Worm (Caenorhabditis elegans): Measurements from ENCODE around the gene snrp-40.1.

DNA sequence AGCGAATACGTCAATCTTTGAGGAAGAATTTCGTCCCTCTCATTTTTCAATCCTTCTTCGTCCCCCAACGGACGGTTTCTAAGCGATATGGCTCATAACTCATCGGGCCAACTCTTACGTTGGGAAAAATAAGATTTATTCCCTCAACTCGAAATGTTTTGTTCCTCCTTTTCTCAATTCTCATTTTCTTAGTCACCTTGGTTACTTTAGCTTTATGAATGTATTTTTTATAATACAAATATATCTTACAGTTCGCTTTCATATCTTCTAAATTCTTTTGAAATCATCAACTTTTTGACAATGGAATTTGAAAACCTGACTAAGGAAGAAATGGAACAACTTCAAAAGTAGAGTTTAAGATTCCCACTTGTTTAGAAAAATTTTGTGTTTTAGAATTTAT lies 29.8 kb upstream of the snrp-40.1 start, which contains the start of gene npr-9:
- no peak for TF ChIP-seq pqm-1 (tag; optimal IDR thresholded peaks at IDR 0.05)
- no peak for TF ChIP-seq nhr-111 (GFP tag; optimal IDR thresholded peaks at IDR 0.05)
- no peak for TF ChIP-seq zag-1 (tag; optimal IDR thresholded peaks at IDR 0.05)
- TF ChIP-seq nhr-25 (tag; optimal IDR thresholded peaks at IDR 0.05; ENCODE audit: borderline replicate concordance, insufficient read depth), result no peak
- no peak for TF ChIP-seq ceh-32 (tag; optimal IDR thresholded peaks at IDR 0.05; ENCODE audit: poor library complexity)
- no peak for TF ChIP-seq lin-13 (GFP tag; optimal IDR thresholded peaks at IDR 0.05)
- no peak for TF ChIP-seq pha-4 (GFP tag; IDR thresholded peaks at IDR 0.05)
- no peak for TF ChIP-seq pha-4 (tag; optimal IDR thresholded peaks at IDR 0.05)
- TF ChIP-seq fkh-10 (GFP tag; optimal IDR thresholded peaks at IDR 0.05), result no peak
- no peak for TF ChIP-seq zip-11 (GFP tag; IDR thresholded peaks at IDR 0.05)
- TF ChIP-seq mep-1 (tag; optimal IDR thresholded peaks at IDR 0.05), result no peak
- no peak for TF ChIP-seq spr-1 (tag; optimal IDR thresholded peaks at IDR 0.05)
- no peak for TF ChIP-seq lin-29 (GFP tag; IDR thresholded peaks at IDR 0.05)

All from whole organism, L4 larva.